Fruit fly (Drosophila melanogaster): ENCODE data around the gene CG7183.

dm6 chr3R:18199177-18199884 lies 21.2 kb downstream of the CG7183 start, which contains the start of the genes Ssdp and CG7985:
- TF ChIP-seq CG12605 (GFP tag; IDR thresholded peaks at IDR 0.05) (no peak), CG8159 (tag; optimal IDR thresholded peaks at IDR 0.05) (no peak), CG14655 (GFP tag; optimal IDR thresholded peaks at IDR 0.05) (no peak), CG9948 (tag; optimal IDR thresholded peaks at IDR 0.05) (no peak)
